Worm (Caenorhabditis elegans) whole organism, young adult: Measurements from ENCODE around the gene F59A6.2.

Source experiments
- F23B12.7 ChIP-seq: sonication (generic microtip); optimal IDR thresholded peaks from 2 replicates; lab custom pipeline; 2017; ENCODE audit warnings: missing genetic modification characterization, mild to moderate bottlenecking, missing compliant biosample characterization, antibody characterized with exemption, moderate library complexity; ENCODE audit not compliant: insufficient read depth
- F33H1.4 ChIP-seq: fragments of 200-800 bp; sonication (Bioruptor generic); IDR thresholded peaks from 2 replicates; pipeline ENCODE4 v1.3.6; 2022; ENCODE audit warnings: missing genetic modification reagents, missing genetic modification characterization, missing compliant biosample characterization
- F49E8.2 ChIP-seq: sonication (generic microtip); optimal IDR thresholded peaks from 3 replicates; lab custom pipeline; 2017; ENCODE audit warnings: missing genetic modification characterization, mild to moderate bottlenecking, missing compliant biosample characterization, antibody characterized with exemption, moderate library complexity; ENCODE audit not compliant: insufficient read depth
- F52B5.7 ChIP-seq: sonication (generic microtip); optimal IDR thresholded peaks from 2 replicates; lab custom pipeline; 2016; ENCODE audit warnings: mild to moderate bottlenecking, missing genetic modification characterization, missing compliant biosample characterization
- Y53F4B.3 ChIP-seq: fragments of 200-800 bp; sonication (Bioruptor generic); IDR thresholded peaks from 2 replicates; pipeline ENCODE4 v1.3.6; 2022; ENCODE audit warnings: missing genetic modification reagents, missing genetic modification characterization, missing compliant biosample characterization
- Y67H2A.10 ChIP-seq: fragments of 200-800 bp; sonication (Bioruptor generic); conservative IDR thresholded peaks from 2 replicates; pipeline ENCODE4 v1.3.6; 2022; ENCODE audit warnings: missing genetic modification reagents, missing genetic modification characterization, missing compliant biosample characterization
- Y95B8A.8 ChIP-seq: fragments of 200-800 bp; sonication (Bioruptor generic); IDR thresholded peaks from 2 replicates; pipeline ENCODE4 v1.3.6; 2022; ENCODE audit warnings: missing genetic modification reagents, missing genetic modification characterization, missing compliant biosample characterization
- ZK185.1 ChIP-seq: sonication (generic microtip); optimal IDR thresholded peaks from 2 replicates; lab custom pipeline; 2016; ENCODE audit warnings: mild to moderate bottlenecking, missing genetic modification characterization, missing compliant biosample characterization; ENCODE audit not compliant: poor library complexity, severe bottlenecking
- akir-1 ChIP-seq: fragments of 200-800 bp; sonication (Bioruptor generic); optimal IDR thresholded peaks from 2 replicates; lab custom pipeline; 2018; ENCODE audit warnings: mild to moderate bottlenecking, missing genetic modification characterization, moderate library complexity, missing compliant biosample characterization
- aptf-2 ChIP-seq: fragments of 200-800 bp; sonication (Bioruptor generic); conservative IDR thresholded peaks from 2 replicates; pipeline ENCODE4 v1.3.6; 2022; ENCODE audit warnings: missing genetic modification reagents, missing genetic modification characterization, missing compliant biosample characterization
- atf-7 ChIP-seq: sonication (generic microtip); optimal IDR thresholded peaks from 2 replicates; lab custom pipeline; 2017; ENCODE audit warnings: mild to moderate bottlenecking, missing genetic modification characterization, missing compliant biosample characterization
- athp-1 ChIP-seq: sonication (generic microtip); optimal IDR thresholded peaks from 2 replicates; lab custom pipeline; 2017; ENCODE audit warnings: mild to moderate bottlenecking, missing genetic modification characterization, missing compliant biosample characterization
- attf-5 ChIP-seq: fragments of 200-800 bp; sonication (Bioruptor generic); optimal IDR thresholded peaks from 2 replicates; lab custom pipeline; 2018; ENCODE audit warnings: mild to moderate bottlenecking, missing genetic modification characterization, missing compliant biosample characterization
- attf-6 ChIP-seq: fragments of 200-800 bp; sonication (Bioruptor generic); IDR thresholded peaks from 2 replicates; pipeline ENCODE4 v1.3.6; 2022; ENCODE audit warnings: missing genetic modification reagents, missing genetic modification characterization, missing compliant biosample characterization
- cebp-2 ChIP-seq: fragments of 200-800 bp; sonication (Bioruptor generic); IDR thresholded peaks from 2 replicates; pipeline ENCODE4 v1.3.6; 2022; ENCODE audit warnings: missing genetic modification characterization, missing compliant biosample characterization
- ceh-27 ChIP-seq: fragments of 200-800 bp; sonication (Bioruptor generic); optimal IDR thresholded peaks from 2 replicates; lab custom pipeline; 2018; ENCODE audit warnings: mild to moderate bottlenecking, missing genetic modification characterization, moderate library complexity, missing compliant biosample characterization
- ceh-91 ChIP-seq: fragments of 200-800 bp; sonication (Bioruptor generic); IDR thresholded peaks from 2 replicates; pipeline ENCODE4 v1.3.6; 2022; ENCODE audit warnings: missing genetic modification reagents, missing genetic modification characterization, missing compliant biosample characterization
- dpff-1 ChIP-seq: sonication (generic microtip); optimal IDR thresholded peaks from 2 replicates; lab custom pipeline; 2017; ENCODE audit warnings: mild to moderate bottlenecking, missing genetic modification characterization, missing compliant biosample characterization
- efl-1 ChIP-seq: fragments of 150-350 bp; optimal IDR thresholded peaks from 2 replicates; lab custom pipeline; 2014; ENCODE audit warnings: missing biosample characterization, missing genetic modification reagents, missing genetic modification characterization
- ekl-4 ChIP-seq: fragments of 200-800 bp; sonication (Bioruptor generic); IDR thresholded peaks from 2 replicates; pipeline ENCODE4 v1.3.6; 2022; ENCODE audit warnings: missing genetic modification reagents, missing genetic modification characterization, missing compliant biosample characterization
- him-1 ChIP-seq: sonication (generic microtip); optimal IDR thresholded peaks from 2 replicates; lab custom pipeline; 2016; ENCODE audit warnings: missing genotype, missing genetic modification reagents, missing genetic modification characterization, missing compliant biosample characterization
- hlh-12 ChIP-seq: sonication (generic microtip); optimal IDR thresholded peaks from 2 replicates; lab custom pipeline; 2016; ENCODE audit warnings: missing genetic modification characterization, missing compliant biosample characterization
- hmg-20 ChIP-seq: fragments of 200-800 bp; sonication (Bioruptor generic); IDR thresholded peaks from 2 replicates; pipeline ENCODE4 v1.3.6; 2022; ENCODE audit warnings: missing genetic modification reagents, missing genetic modification characterization, missing compliant biosample characterization
- lin-54 ChIP-seq: fragments of 200-800 bp; sonication (Bioruptor generic); optimal IDR thresholded peaks from 2 replicates; lab custom pipeline; 2018; ENCODE audit warnings: mild to moderate bottlenecking, missing genetic modification characterization, missing compliant biosample characterization
- lsl-1 ChIP-seq: fragments of 200-800 bp; sonication (Bioruptor generic); optimal IDR thresholded peaks from 2 replicates; lab custom pipeline; 2018; ENCODE audit warnings: mild to moderate bottlenecking, missing genetic modification characterization, moderate library complexity, missing compliant biosample characterization
- madf-3 ChIP-seq: fragments of 200-800 bp; sonication (Bioruptor generic); IDR thresholded peaks from 2 replicates; pipeline ENCODE4 v1.3.6; 2022; ENCODE audit warnings: missing genetic modification reagents, missing genetic modification characterization, missing compliant biosample characterization
- mcd-1 ChIP-seq: fragments of 200-800 bp; sonication (Bioruptor generic); IDR thresholded peaks from 2 replicates; pipeline ENCODE4 v1.3.6; 2022; ENCODE audit warnings: missing genetic modification reagents, missing genetic modification characterization, missing compliant biosample characterization
- nfya-2 ChIP-seq: fragments of 200-800 bp; sonication (Bioruptor generic); IDR thresholded peaks from 2 replicates; pipeline ENCODE4 v1.3.6; 2022; ENCODE audit warnings: missing genetic modification reagents, missing genetic modification characterization, missing compliant biosample characterization
- nhr-120 ChIP-seq: fragments of 200-800 bp; sonication (Bioruptor generic); IDR thresholded peaks from 2 replicates; pipeline ENCODE4 v1.3.6; 2022; ENCODE audit warnings: missing genetic modification characterization, missing compliant biosample characterization
- nhr-80 ChIP-seq: sonication (generic microtip); optimal IDR thresholded peaks from 2 replicates; lab custom pipeline; 2016; ENCODE audit warnings: missing genetic modification characterization, missing compliant biosample characterization
- nhr-90 ChIP-seq: sonication (generic microtip); optimal IDR thresholded peaks from 2 replicates; lab custom pipeline; 2016; ENCODE audit warnings: missing genotype, mild to moderate bottlenecking, missing genetic modification characterization, missing compliant biosample characterization
- pbrm-1 ChIP-seq: fragments of 200-800 bp; sonication (Bioruptor generic); IDR thresholded peaks from 2 replicates; pipeline ENCODE4 v1.3.6; 2022; ENCODE audit warnings: missing genetic modification reagents, missing genetic modification characterization, missing compliant biosample characterization
- rcor-1 ChIP-seq: fragments of 200-800 bp; sonication (Bioruptor generic); IDR thresholded peaks from 2 replicates; pipeline ENCODE4 v1.3.6; 2022; ENCODE audit warnings: missing genetic modification reagents, missing genetic modification characterization, missing compliant biosample characterization
- snpc-1.1 ChIP-seq: sonication (generic microtip); optimal IDR thresholded peaks from 2 replicates; lab custom pipeline; 2017; ENCODE audit warnings: missing genetic modification characterization, mild to moderate bottlenecking, missing compliant biosample characterization, antibody characterized with exemption, moderate library complexity, missing genotype, missing genetic modification reagents; ENCODE audit not compliant: insufficient read depth
- snpc-1.3 ChIP-seq: sonication (generic microtip); optimal IDR thresholded peaks from 2 replicates; lab custom pipeline; 2017; ENCODE audit warnings: missing genetic modification characterization, mild to moderate bottlenecking, missing compliant biosample characterization, antibody characterized with exemption, moderate library complexity, missing genotype, missing genetic modification reagents; ENCODE audit not compliant: insufficient read depth
- snpc-3.4 ChIP-seq: sonication (generic microtip); optimal IDR thresholded peaks from 2 replicates; lab custom pipeline; 2017; ENCODE audit warnings: missing genetic modification characterization, mild to moderate bottlenecking, missing compliant biosample characterization, antibody characterized with exemption, moderate library complexity, missing genotype, missing genetic modification reagents
- snpc-4 ChIP-seq, 5 experiments: fragments of 150-350 bp in 1 of 5; sonication (generic microtip) in 4 of 5; optimal IDR thresholded peaks; 2 replicates each; lab custom pipeline; 2014 to 2018; ENCODE audit warnings: missing genetic modification characterization in 5 of 5, missing biosample characterization in 3 of 5, antibody characterized with exemption in 2 of 5, mild to moderate bottlenecking in 2 of 5, missing compliant biosample characterization in 2 of 5, missing genotype in 2 of 5, moderate library complexity in 2 of 5, missing genetic modification reagents in 1 of 5
- somi-1 ChIP-seq: fragments of 200-800 bp; sonication (Bioruptor generic); optimal IDR thresholded peaks from 2 replicates; lab custom pipeline; 2018; ENCODE audit warnings: mild to moderate bottlenecking, missing genetic modification characterization, missing compliant biosample characterization
- tbx-9 ChIP-seq: sonication (generic microtip); optimal IDR thresholded peaks from 2 replicates; lab custom pipeline; 2016; ENCODE audit warnings: borderline replicate concordance, missing genetic modification characterization, inconsistent platforms, missing compliant biosample characterization
- ztf-18 ChIP-seq: sonication (generic microtip); optimal IDR thresholded peaks from 2 replicates; lab custom pipeline; 2016; ENCODE audit warnings: missing genotype, mild to moderate bottlenecking, missing genetic modification characterization, missing compliant biosample characterization
- ztf-6 ChIP-seq: fragments of 200-800 bp; sonication (Bioruptor generic); IDR thresholded peaks from 2 replicates; pipeline ENCODE4 v1.3.6; 2022; ENCODE audit warnings: missing genetic modification reagents, missing genetic modification characterization, missing compliant biosample characterization

F59A6.2 gene

ce11 chrII:5014399-5014798 lies at the start of gene F59A6.2:
F59A6.2 (plus strand) TSS chrII:5014699.
- TF ChIP-seq ZK185.1 = no peak
- no peak for TF ChIP-seq F33H1.4 (GFP tag; lab: Robert Waterston, UW)
- no peak for TF ChIP-seq athp-1 (tag; lab: Kevin White, UChicago)
- TF ChIP-seq Y53F4B.3 (GFP tag; lab: Robert Waterston, UW) = no peak
- no peak for TF ChIP-seq snpc-1.1 (tag; lab: Kevin White, UChicago)
- no peak for TF ChIP-seq nhr-90 (tag; lab: Kevin White, UChicago)
- no peak for TF ChIP-seq attf-5 (GFP tag; lab: Kevin White, UChicago)
- no peak for TF ChIP-seq madf-3 (GFP tag; lab: Robert Waterston, UW)
- TF ChIP-seq, all 124 proteins: peak for 0

- no peak for TF ChIP-seq ztf-6
- TF ChIP-seq nfya-2 = no peak
- no peak for TF ChIP-seq efl-1
- TF ChIP-seq rcor-1 (GFP tag; lab: Robert Waterston, UW) = no peak
- no peak for TF ChIP-seq hlh-12
- TF ChIP-seq F52B5.7 (tag; lab: Kevin White, UChicago) = no peak
- TF ChIP-seq snpc-1.3 (tag; lab: Kevin White, UChicago) = no peak
- TF ChIP-seq somi-1 (GFP tag; lab: Kevin White, UChicago) = no peak
- TF ChIP-seq attf-6 (GFP tag; lab: Robert Waterston, UW) = no peak
- TF ChIP-seq F23B12.7 = no peak
- no peak for TF ChIP-seq mcd-1 (GFP tag; lab: Robert Waterston, UW)
- TF ChIP-seq lsl-1 (GFP tag; lab: Kevin White, UChicago) = no peak
- no peak for TF ChIP-seq dpff-1 (tag; lab: Kevin White, UChicago)
- TF ChIP-seq hmg-20 (GFP tag; lab: Robert Waterston, UW) = no peak
- TF ChIP-seq ceh-91 = no peak
- no peak for TF ChIP-seq snpc-3.4 (tag; lab: Kevin White, UChicago)
- no peak for TF ChIP-seq ceh-27 (GFP tag; lab: Kevin White, UChicago)
Observed at ce11 chrII:4966576-4966975, 47.9 kb upstream of the F59A6.2 start.

ce11 chrII:4967636-4968035 lies 46.9 kb upstream of the F59A6.2 start:
- TF ChIP-seq nhr-80 (peak; percentile 81), ztf-18 (tag; lab: Kevin White, UChicago) (no peak)

ce11 chrII:4968863-4969262 lies 45.6 kb upstream of the F59A6.2 start, which contains the start of gene shc-2:
shc-2 (plus strand) TSS chrII:4969163.
- no peak for TF ChIP-seq ekl-4 (GFP tag; lab: Robert Waterston, UW)
- no peak for TF ChIP-seq Y67H2A.10 (GFP tag; lab: Robert Waterston, UW)
- TF ChIP-seq lin-54 (GFP tag; lab: Kevin White, UChicago) = no peak
- no peak for TF ChIP-seq tbx-9 (tag; lab: Kevin White, UChicago)

- no peak for TF ChIP-seq atf-7 (tag; lab: Kevin White, UChicago)
- TF ChIP-seq Y95B8A.8 (GFP tag; lab: Robert Waterston, UW) = no peak
- TF ChIP-seq attf-5 (GFP tag; lab: Kevin White, UChicago) = no peak
- no peak for TF ChIP-seq aptf-2 (GFP tag; lab: Robert Waterston, UW)
- no peak for TF ChIP-seq F49E8.2 (tag; lab: Kevin White, UChicago)
- TF ChIP-seq nhr-120 = no peak
- TF ChIP-seq lin-54 (GFP tag; lab: Kevin White, UChicago) = no peak
- no peak for TF ChIP-seq Y53F4B.3 (GFP tag; lab: Robert Waterston, UW)
- no peak for TF ChIP-seq cebp-2
- TF ChIP-seq madf-3 (GFP tag; lab: Robert Waterston, UW) = no peak
- TF ChIP-seq akir-1 (GFP tag; lab: Kevin White, UChicago) = no peak
- no peak for TF ChIP-seq pbrm-1 (GFP tag; lab: Robert Waterston, UW)
- TF ChIP-seq snpc-4 (GFP tag; optimal IDR thresholded peaks at IDR 0.05; lab: Kevin White, UChicago) = no peak
- no peak for TF ChIP-seq snpc-4 (tag; optimal IDR thresholded peaks at IDR 0.05; lab: Kevin White, UChicago)
- TF ChIP-seq him-1 (tag; lab: Kevin White, UChicago) = no peak
Observed at ce11 chrII:4974448-4974951, 40.0 kb upstream of the F59A6.2 start.
